Fruit fly (Drosophila melanogaster) whole organism, pupa: ENCODE measurements around the gene Hr38.

Experiments
- CG10348 ChIP-seq: fragments of 200-800 bp; sonication (Bioruptor generic); IDR thresholded peaks from 2 replicates; pipeline ENCODE4 v1.3.6; 2022; ENCODE audit warnings: missing biosample characterization, missing genetic modification characterization
- CG12605 ChIP-seq: fragments of 200-800 bp; sonication (Bioruptor generic); IDR thresholded peaks from 2 replicates; pipeline ENCODE4 v1.3.6; 2022; ENCODE audit warnings: missing biosample characterization, missing genetic modification characterization
- CG13204 ChIP-seq: fragments of 200-800 bp; sonication (Bioruptor generic); optimal IDR thresholded peaks from 2 replicates; lab custom pipeline; 2018; ENCODE audit warnings: missing biosample characterization, mild to moderate bottlenecking, missing genetic modification characterization, moderate library complexity
- CG14655 ChIP-seq: fragments of 200-800 bp; sonication (Bioruptor generic); optimal IDR thresholded peaks from 3 replicates; lab custom pipeline; 2017; ENCODE audit warnings: mild to moderate bottlenecking, missing biosample characterization, missing genetic modification reagents, missing genetic modification characterization
- CG15710 ChIP-seq: fragments of 200-800 bp; sonication (Bioruptor generic); optimal IDR thresholded peaks from 2 replicates; lab custom pipeline; 2018; ENCODE audit warnings: missing biosample characterization, mild to moderate bottlenecking, missing genetic modification characterization, moderate library complexity
- CG17806 ChIP-seq: fragments of 200-800 bp; sonication (Bioruptor generic); optimal IDR thresholded peaks from 2 replicates; lab custom pipeline; 2018; ENCODE audit warnings: missing biosample characterization, mild to moderate bottlenecking, missing genetic modification characterization, moderate library complexity
- CG32121 ChIP-seq: fragments of 200-800 bp; sonication (Bioruptor generic); IDR thresholded peaks from 2 replicates; pipeline ENCODE4 v1.3.6; 2022; ENCODE audit warnings: missing biosample characterization, missing genetic modification characterization
- CG34367 ChIP-seq: fragments of 200-800 bp; sonication (Bioruptor generic); optimal IDR thresholded peaks from 2 replicates; lab custom pipeline; 2018; ENCODE audit warnings: missing biosample characterization, mild to moderate bottlenecking, missing genetic modification characterization
- CG4496 ChIP-seq: fragments of 200-800 bp; sonication (Bioruptor generic); IDR thresholded peaks from 3 replicates; pipeline ENCODE4 v1.3.6; 2022; ENCODE audit warnings: missing biosample characterization, missing genetic modification characterization
- CG8159 ChIP-seq: fragments of 200-800 bp; sonication (Bioruptor generic); optimal IDR thresholded peaks from 3 replicates; lab custom pipeline; 2018; ENCODE audit warnings: missing biosample characterization, mild to moderate bottlenecking, missing genetic modification characterization, moderate library complexity
- CG8301 ChIP-seq: fragments of 200-800 bp; sonication (Bioruptor generic); optimal IDR thresholded peaks from 2 replicates; lab custom pipeline; 2018; ENCODE audit warnings: missing biosample characterization, mild to moderate bottlenecking, missing genetic modification characterization
- CG9948 ChIP-seq: fragments of 200-800 bp; sonication (Bioruptor generic); optimal IDR thresholded peaks from 2 replicates; lab custom pipeline; 2018; ENCODE audit warnings: missing biosample characterization, mild to moderate bottlenecking, missing genetic modification characterization, moderate library complexity
- D1 ChIP-seq: fragments of 200-800 bp; sonication (Bioruptor generic); optimal IDR thresholded peaks from 2 replicates; lab custom pipeline; 2018; ENCODE audit warnings: missing biosample characterization, mild to moderate bottlenecking, missing genetic modification characterization, moderate library complexity
- EcR ChIP-seq: fragments of 200-800 bp; sonication (Bioruptor generic); optimal IDR thresholded peaks from 3 replicates; lab custom pipeline; 2019; ENCODE audit warnings: missing biosample characterization, missing genetic modification characterization, mild to moderate bottlenecking, moderate library complexity, missing genetic modification reagents
- Ets98B ChIP-seq: fragments of 200-800 bp; sonication (Bioruptor generic); IDR thresholded peaks from 2 replicates; pipeline ENCODE4 v1.3.6; 2022; ENCODE audit warnings: missing biosample characterization, missing genetic modification characterization
- Pif1A ChIP-seq: fragments of 200-800 bp; sonication (Bioruptor generic); optimal IDR thresholded peaks from 3 replicates; lab custom pipeline; 2016; ENCODE audit warnings: missing biosample characterization, missing genetic modification characterization
- Pif1B ChIP-seq: fragments of 200-800 bp; sonication (Bioruptor generic); optimal IDR thresholded peaks from 3 replicates; lab custom pipeline; 2016; ENCODE audit warnings: missing biosample characterization, missing genetic modification characterization
- Snoo ChIP-seq: fragments of 200-800 bp; sonication (Bioruptor generic); optimal IDR thresholded peaks from 3 replicates; lab custom pipeline; 2017; ENCODE audit warnings: missing biosample characterization, mild to moderate bottlenecking, missing genetic modification characterization, inconsistent platforms
- fd96Ca ChIP-seq: fragments of 200-800 bp; sonication (Bioruptor generic); IDR thresholded peaks from 3 replicates; pipeline ENCODE4 v1.3.6; 2022; ENCODE audit warnings: missing biosample characterization, missing genetic modification characterization
- gl ChIP-seq: fragments of 200-800 bp; sonication (Bioruptor generic); optimal IDR thresholded peaks from 2 replicates; lab custom pipeline; 2018; ENCODE audit warnings: missing biosample characterization, mild to moderate bottlenecking, missing genetic modification characterization
- rn ChIP-seq: fragments of 200-800 bp; sonication (Bioruptor generic); IDR thresholded peaks from 2 replicates; pipeline ENCODE4 v1.3.6; 2022; ENCODE audit warnings: missing biosample characterization, missing genetic modification characterization

Gene Hr38

DNA sequence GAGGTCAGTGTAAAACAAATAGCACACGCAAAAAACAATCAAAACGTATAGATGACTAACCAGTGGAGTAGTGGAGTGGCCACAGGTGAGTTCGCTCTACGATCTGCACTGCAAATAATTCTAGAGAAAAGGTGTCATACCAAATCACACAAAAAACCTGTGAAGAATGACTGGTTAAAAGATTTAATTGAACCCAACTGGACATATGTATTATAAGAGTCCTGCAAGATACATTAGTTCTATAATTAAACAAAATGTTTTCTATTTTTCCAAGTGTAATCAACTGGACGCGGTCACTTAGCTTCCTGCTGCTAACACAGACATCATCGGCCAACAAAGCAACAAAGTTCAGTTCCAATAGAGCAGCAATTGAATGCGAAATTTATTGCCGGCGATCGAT, 9.6 kb upstream of the Hr38 start:
- TF ChIP-seq Ets98B (GFP tag; lab: Robert Waterston, UW) (0 out of 2 replicates have a peak, but pooled peaks have one; percentile 16), Snoo (tag; lab: Kevin White, UChicago) (no peak), CG32121 (GFP tag; lab: Robert Waterston, UW) (peak; percentile 36; the same call in 1 of the 2 replicates)

DNA sequence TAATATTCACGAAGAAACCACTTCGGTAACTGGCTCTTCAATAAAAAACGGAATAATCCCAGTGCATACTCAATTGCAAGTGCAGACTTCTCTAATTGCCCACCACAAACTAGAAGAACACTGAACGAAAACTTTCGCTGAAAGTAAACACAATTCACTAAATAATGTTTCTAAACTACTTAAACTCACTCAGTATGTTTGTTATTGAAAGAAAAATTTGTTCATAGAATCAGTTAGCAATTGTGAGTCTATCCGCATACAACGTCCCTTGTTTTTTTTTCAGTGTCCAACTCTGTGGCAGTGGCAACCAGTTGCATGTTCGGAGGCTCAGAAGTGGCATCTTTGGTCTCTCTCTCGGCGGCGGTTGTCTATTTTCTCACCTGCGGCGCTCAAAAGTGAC, 7.1 kb upstream of the Hr38 start:
- peak; percentile 66 for TF ChIP-seq Pif1A (GFP tag; lab: Kevin White, UChicago)
- peak; percentile 80 for TF ChIP-seq CG12605 (GFP tag; lab: Robert Waterston, UW)
- peak; percentile 48 for TF ChIP-seq CG8159 (tag; lab: Kevin White, UChicago)
- TF ChIP-seq CG32121 (GFP tag; lab: Robert Waterston, UW), result peak; percentile 81
- peak; percentile 84 for TF ChIP-seq Ets98B (GFP tag; lab: Robert Waterston, UW)
- TF ChIP-seq CG4496, result peak; percentile 85
- peak; percentile 49; the same call in 1 of the 2 replicates for TF ChIP-seq rn (GFP tag; lab: Robert Waterston, UW)
- peak; percentile 69 for TF ChIP-seq Pif1B (GFP tag; lab: Kevin White, UChicago)
- no peak for TF ChIP-seq CG13204 (GFP tag; lab: Kevin White, UChicago)
- no peak for TF ChIP-seq EcR (GFP tag; lab: Kevin White, UChicago)
- no peak for TF ChIP-seq CG15710 (tag; lab: Kevin White, UChicago)
- no peak for TF ChIP-seq D1
- TF ChIP-seq CG8301 (tag; lab: Kevin White, UChicago), result peak; percentile 91
- 0 out of 2 replicates have a peak, but pooled peaks have one; percentile 35 for TF ChIP-seq CG10348
- peak; percentile 65 for TF ChIP-seq CG9948 (tag; lab: Kevin White, UChicago)
- TF ChIP-seq fd96Ca, result peak; percentile 80
- TF ChIP-seq CG14655 (GFP tag; lab: Kevin White, UChicago), result peak; percentile 88
- no peak for TF ChIP-seq gl
- peak; percentile 47 for TF ChIP-seq CG34367 (tag; lab: Kevin White, UChicago)
- no peak for TF ChIP-seq Snoo (tag; lab: Kevin White, UChicago)
- no peak for TF ChIP-seq CG17806 (tag; lab: Kevin White, UChicago)

DNA sequence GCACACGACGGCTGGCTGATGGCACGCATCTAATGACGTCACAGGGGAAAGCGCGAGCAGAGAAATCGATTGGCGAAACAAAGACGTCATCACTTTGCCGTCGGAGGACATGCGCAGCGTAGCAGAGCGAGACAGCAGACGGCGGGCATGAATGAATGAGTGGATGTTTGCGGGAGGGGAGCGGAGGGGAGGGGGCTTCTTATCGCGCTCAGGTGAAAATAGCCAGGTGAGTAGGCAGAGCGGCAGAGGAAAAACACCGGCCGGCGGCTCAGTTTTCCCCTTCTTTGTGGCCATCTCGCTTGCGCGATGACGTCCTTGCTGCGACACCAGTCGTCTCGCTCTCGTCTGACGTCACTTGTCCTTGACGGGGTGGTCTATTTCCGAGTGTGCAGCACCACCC, 5.6 kb upstream of the Hr38 start:
- TF ChIP-seq CG10348, result no peak
- no peak for TF ChIP-seq CG17806 (tag; lab: Kevin White, UChicago)
- no peak for TF ChIP-seq fd96Ca
- TF ChIP-seq CG9948 (tag; lab: Kevin White, UChicago), result no peak
- TF ChIP-seq CG32121 (GFP tag; lab: Robert Waterston, UW), result no peak
- no peak for TF ChIP-seq CG4496
- TF ChIP-seq, all 21 proteins: peak for 0

DNA sequence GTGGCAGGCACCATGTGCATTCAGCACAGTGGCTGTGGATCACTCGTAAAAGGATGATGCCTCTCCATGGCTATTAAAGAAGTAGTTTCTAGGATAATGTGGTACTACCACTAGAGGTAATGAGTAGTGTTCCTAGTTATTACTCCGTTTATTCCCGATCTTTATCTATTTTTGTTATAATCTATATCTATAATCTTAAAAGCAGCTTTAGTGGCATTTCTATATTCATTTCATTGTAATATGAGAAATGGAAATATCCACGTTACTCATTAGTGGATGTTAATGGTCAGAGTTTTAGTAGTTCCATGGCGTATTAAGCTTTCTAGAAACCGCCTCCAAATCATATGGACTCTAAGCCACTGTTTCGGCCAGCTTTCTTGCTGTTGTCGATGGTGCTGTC, 2.3 kb upstream of the Hr38 start:
- TF ChIP-seq CG8159 (tag; lab: Kevin White, UChicago), result peak; percentile 26
- TF ChIP-seq CG14655 (GFP tag; lab: Kevin White, UChicago), result peak; percentile 33
- no peak for TF ChIP-seq CG13204 (GFP tag; lab: Kevin White, UChicago)
- TF ChIP-seq CG8301 (tag; lab: Kevin White, UChicago), result peak; percentile 52
- no peak for TF ChIP-seq CG17806 (tag; lab: Kevin White, UChicago)
- 0 out of 2 replicates have a peak, but pooled peaks have one; percentile 24 for TF ChIP-seq CG32121 (GFP tag; lab: Robert Waterston, UW)
- TF ChIP-seq Ets98B (GFP tag; lab: Robert Waterston, UW), result no peak

DNA sequence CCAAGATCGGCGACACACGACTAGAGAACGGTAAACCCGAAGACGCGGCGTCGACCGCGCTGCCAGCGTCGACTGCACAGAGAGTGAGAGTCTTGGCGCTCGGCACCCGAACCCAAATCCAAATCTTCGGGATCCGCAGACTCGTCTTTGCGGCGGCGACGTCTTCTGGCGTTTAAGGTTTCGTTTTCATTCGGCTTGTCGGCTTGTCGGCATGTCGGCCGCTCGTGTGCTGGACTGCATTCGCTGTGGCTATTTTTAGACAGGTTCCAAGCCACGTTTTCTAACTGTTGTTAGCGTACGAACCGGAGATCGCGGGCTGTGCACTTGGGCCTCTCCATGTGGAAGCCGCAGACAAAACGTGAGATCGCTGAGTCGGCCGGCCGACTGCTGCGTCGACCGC, 1.7 kb upstream of the Hr38 start:
- TF ChIP-seq CG13204 (GFP tag; lab: Kevin White, UChicago) (peak; percentile 79), CG32121 (GFP tag; lab: Robert Waterston, UW) (peak; percentile 56), EcR (GFP tag; lab: Kevin White, UChicago) (peak; percentile 59), CG15710 (tag; lab: Kevin White, UChicago) (no peak), CG9948 (tag; lab: Kevin White, UChicago) (peak; percentile 1), CG4496 (peak; percentile 83), Ets98B (GFP tag; lab: Robert Waterston, UW) (peak; percentile 53; the same call in 1 of the 2 replicates), Pif1A (GFP tag; lab: Kevin White, UChicago) (peak; percentile 67), CG14655 (GFP tag; lab: Kevin White, UChicago) (peak; percentile 75), Pif1B (GFP tag; lab: Kevin White, UChicago) (peak; percentile 60), D1 (no peak), fd96Ca (peak; percentile 46; the same call in 1 of the 3 replicates), CG12605 (GFP tag; lab: Robert Waterston, UW) (no peak), CG8301 (tag; lab: Kevin White, UChicago) (peak; percentile 63), rn (GFP tag; lab: Robert Waterston, UW) (no peak), CG8159 (tag; lab: Kevin White, UChicago) (peak; percentile 12), CG17806 (tag; lab: Kevin White, UChicago) (peak; percentile 26), gl (no peak), Snoo (tag; lab: Kevin White, UChicago) (peak; percentile 86), CG34367 (tag; lab: Kevin White, UChicago) (no peak)

DNA sequence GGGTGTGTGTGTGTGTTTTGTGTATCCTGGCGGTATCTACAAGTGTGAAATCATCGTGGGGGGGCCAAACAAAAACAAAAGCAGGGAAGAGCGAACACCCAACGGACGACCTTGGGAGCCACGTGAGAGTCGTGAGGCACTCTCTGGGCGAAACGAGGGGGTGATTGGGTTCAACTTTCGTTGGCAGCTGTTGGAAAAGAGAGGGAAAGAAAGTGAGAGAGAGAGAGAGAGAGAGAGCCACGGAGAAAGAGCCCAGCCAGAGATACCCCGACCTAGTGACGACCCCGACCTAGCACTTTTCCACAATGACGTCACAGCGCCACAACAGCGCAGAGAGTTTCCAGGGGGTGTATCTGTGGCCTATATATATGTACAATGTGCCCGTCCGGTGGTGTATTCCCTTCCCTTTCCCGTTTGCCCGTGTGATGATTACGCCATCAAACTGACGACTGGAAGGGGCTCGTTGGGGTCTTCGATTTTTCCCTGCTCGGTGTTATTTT, 8.5 kb downstream of the Hr38 start:
- TF ChIP-seq CG17806 (tag; lab: Kevin White, UChicago) (no peak), CG34367 (tag; lab: Kevin White, UChicago) (no peak), CG10348 (no peak), CG15710 (tag; lab: Kevin White, UChicago) (no peak), CG13204 (GFP tag; lab: Kevin White, UChicago) (peak; percentile 5), Pif1A (GFP tag; lab: Kevin White, UChicago) (no peak)
- TF ChIP-seq, all 21 proteins: peak for 1
